Fruit fly (Drosophila melanogaster) whole organism, adult: ENCODE results near the gene nSyb.

ENCODE experiments used
- CG11617 ChIP-seq: fragments of 200-800 bp; sonication (Bioruptor generic); optimal IDR thresholded peaks from 2 replicates; lab custom pipeline; 2017; ENCODE audit warnings: mild to moderate bottlenecking, missing biosample characterization, missing genetic modification reagents, missing genetic modification characterization
- CG12768 ChIP-seq: fragments of 200-800 bp; sonication (Bioruptor generic); optimal IDR thresholded peaks from 2 replicates; lab custom pipeline; 2017; ENCODE audit warnings: missing biosample characterization, missing genetic modification characterization, mild to moderate bottlenecking, moderate library complexity, missing genetic modification reagents
- CG14711 ChIP-seq: fragments of 200-800 bp; sonication (Bioruptor generic); optimal IDR thresholded peaks from 2 replicates; lab custom pipeline; 2018; ENCODE audit warnings: missing biosample characterization, mild to moderate bottlenecking, missing genetic modification characterization, moderate library complexity
- CG1620 ChIP-seq: fragments of 200-800 bp; sonication (Bioruptor generic); optimal IDR thresholded peaks from 2 replicates; lab custom pipeline; 2016; ENCODE audit warnings: missing biosample characterization, missing genetic modification characterization
- CG33017 ChIP-seq: fragments of 200-800 bp; sonication (Bioruptor generic); optimal IDR thresholded peaks from 2 replicates; lab custom pipeline; 2018; ENCODE audit warnings: missing biosample characterization, mild to moderate bottlenecking, missing genetic modification characterization, moderate library complexity
- CG5204 ChIP-seq: fragments of 200-800 bp; sonication (Bioruptor generic); optimal IDR thresholded peaks from 2 replicates; lab custom pipeline; 2016; ENCODE audit warnings: missing biosample characterization, missing genetic modification characterization
- CG7045 ChIP-seq: fragments of 200-800 bp; sonication (Bioruptor generic); optimal IDR thresholded peaks from 2 replicates; lab custom pipeline; 2017; ENCODE audit warnings: missing biosample characterization, mild to moderate bottlenecking, missing genetic modification characterization
- CG7101 ChIP-seq: fragments of 200-800 bp; sonication (Bioruptor generic); optimal IDR thresholded peaks from 2 replicates; lab custom pipeline; 2018; ENCODE audit warnings: missing biosample characterization, mild to moderate bottlenecking, missing genetic modification characterization, moderate library complexity
- Clk ChIP-seq: fragments of 200-800 bp; sonication (Bioruptor generic); optimal IDR thresholded peaks from 2 replicates; lab custom pipeline; 2017; ENCODE audit warnings: missing biosample characterization, missing genetic modification characterization
- Crg-1 ChIP-seq: fragments of 200-800 bp; sonication (Bioruptor generic); optimal IDR thresholded peaks from 2 replicates; lab custom pipeline; 2016; ENCODE audit warnings: missing biosample characterization, missing genetic modification characterization
- Hr96 ChIP-seq: fragments of 200-800 bp; sonication (Bioruptor generic); optimal IDR thresholded peaks from 2 replicates; lab custom pipeline; 2016; ENCODE audit warnings: missing biosample characterization, missing genetic modification characterization
- Mnt ChIP-seq: fragments of 200-800 bp; sonication (Bioruptor generic); optimal IDR thresholded peaks from 2 replicates; lab custom pipeline; 2016; ENCODE audit warnings: missing biosample characterization, mild to moderate bottlenecking, missing genetic modification characterization
- bab1 ChIP-seq: fragments of 200-800 bp; sonication (Bioruptor generic); optimal IDR thresholded peaks from 3 replicates; lab custom pipeline; 2019; ENCODE audit warnings: missing biosample characterization, mild to moderate bottlenecking, missing genetic modification characterization, moderate library complexity
- cic ChIP-seq: fragments of 200-800 bp; sonication (Bioruptor generic); optimal IDR thresholded peaks from 2 replicates; lab custom pipeline; 2017; ENCODE audit warnings: missing biosample characterization, mild to moderate bottlenecking, missing genetic modification characterization, moderate library complexity
- cnc ChIP-seq, 2 experiments: fragments of >200 bp; optimal IDR thresholded peaks; 2 replicates each; lab custom pipeline; 2017
- kay ChIP-seq: fragments of 200-800 bp; sonication (Bioruptor generic); peaks from one replicate; lab custom pipeline; 2016; ENCODE audit warnings: missing biosample characterization, missing genetic modification characterization, borderline replicate concordance
- ovo ChIP-seq: fragments of 200-800 bp; sonication (Bioruptor generic); optimal IDR thresholded peaks from 2 replicates; lab custom pipeline; 2016; ENCODE audit warnings: missing biosample characterization, missing genetic modification characterization
- pad ChIP-seq: fragments of 200-800 bp; sonication (Bioruptor generic); optimal IDR thresholded peaks from 3 replicates; lab custom pipeline; 2017; ENCODE audit warnings: missing biosample characterization, missing genetic modification characterization, mild to moderate bottlenecking, moderate library complexity, missing genetic modification reagents
- tj ChIP-seq: fragments of 200-800 bp; sonication (Bioruptor generic); optimal IDR thresholded peaks from 3 replicates; lab custom pipeline; 2017; ENCODE audit warnings: missing biosample characterization, mild to moderate bottlenecking, missing genetic modification characterization, moderate library complexity
- toe ChIP-seq: fragments of 200-800 bp; sonication (Bioruptor generic); optimal IDR thresholded peaks from 2 replicates; lab custom pipeline; 2016; ENCODE audit warnings: missing biosample characterization, missing genetic modification characterization

nSyb gene

dm6 chr3L:1648690-1649355, 11.3 kb upstream of the nSyb start, which contains the start of gene CG13920:
Gene CG13920 (plus strand): TSS chr3L:1648944.
- no peak for TF ChIP-seq CG12768
- no peak for TF ChIP-seq CG14711
- no peak for TF ChIP-seq kay (GFP tag; lab: Kevin White, UChicago)

dm6 chr3L:1647276-1647919, 9.8 kb upstream of the nSyb start, which contains the start of the genes CG17249 and Bro:
Gene CG17249 (minus strand): TSS chr3L:1647464.
Gene Bro (plus strand): TSS chr3L:1647869.
- peak; percentile 69 for TF ChIP-seq Crg-1 (GFP tag; lab: Kevin White, UChicago)
- TF ChIP-seq CG14711 = peak; percentile 99
- peak; percentile 3 for TF ChIP-seq Clk
- peak; percentile 28 for TF ChIP-seq Mnt (GFP tag; lab: Kevin White, UChicago)
- peak; percentile 57 for TF ChIP-seq CG7101 (tag; lab: Kevin White, UChicago)
- TF ChIP-seq kay (GFP tag; lab: Kevin White, UChicago) = no peak
- peak; percentile 32 for TF ChIP-seq bab1
- peak; percentile 34 for TF ChIP-seq ovo (GFP tag; lab: Kevin White, UChicago)
- TF ChIP-seq CG12768 = no peak
- no peak for TF ChIP-seq cnc (optimal IDR thresholded peaks at IDR 0.05; lab: Kevin White, UChicago)
- no peak for TF ChIP-seq CG33017 (tag; lab: Kevin White, UChicago)
- peak; percentile 76 for TF ChIP-seq CG1620
- peak; percentile 19 for TF ChIP-seq cic (GFP tag; lab: Kevin White, UChicago)
- peak; percentile 38 for TF ChIP-seq pad
- TF ChIP-seq toe = peak; percentile 26

- peak; percentile 74 for TF ChIP-seq cic (GFP tag; lab: Kevin White, UChicago)
- TF ChIP-seq CG14711 = peak; percentile 96
- TF ChIP-seq Clk = peak; percentile 91
- peak; percentile 91 for TF ChIP-seq Mnt (GFP tag; lab: Kevin White, UChicago)
- TF ChIP-seq pad = peak; percentile 86
- TF ChIP-seq Hr96 (GFP tag; lab: Kevin White, UChicago) = peak; percentile 93
- peak; percentile 96 for TF ChIP-seq CG12768
- TF ChIP-seq CG11617 (GFP tag; lab: Kevin White, UChicago) = peak; percentile 94
- TF ChIP-seq bab1 = peak; percentile 98
- TF ChIP-seq ovo (GFP tag; lab: Kevin White, UChicago) = peak; percentile 84
- TF ChIP-seq cnc (optimal IDR thresholded peaks at IDR 0.05; lab: Kevin White, UChicago) = no peak
- peak; percentile 95 for TF ChIP-seq CG5204 (GFP tag; lab: Kevin White, UChicago)
- TF ChIP-seq tj = peak; percentile 76
- TF ChIP-seq CG33017 (tag; lab: Kevin White, UChicago) = peak; percentile 97
- peak; percentile 97 for TF ChIP-seq toe
- TF ChIP-seq CG7101 (tag; lab: Kevin White, UChicago) = peak; percentile 97
- TF ChIP-seq CG7045 (GFP tag; lab: Kevin White, UChicago) = peak; percentile 96
- no peak for TF ChIP-seq kay (GFP tag; lab: Kevin White, UChicago)
- TF ChIP-seq Crg-1 (GFP tag; lab: Kevin White, UChicago) = peak; percentile 97
- TF ChIP-seq CG1620 = peak; percentile 95
These were observed 7.5 kb upstream of the nSyb start, which contains the start of the genes alphaCOP and CG13919 for dm6 chr3L:1644920-1645567. Gene alphaCOP (minus strand): TSS chr3L:1645199. Gene CG13919 (plus strand): TSS chr3L:1645467.

dm6 chr3L:1639185-1639812, 1.7 kb upstream of the nSyb start, which contains the start of the genes Mettl2 and Bgb:
Gene Mettl2 (minus strand): TSS chr3L:1639235.
Gene Bgb (plus strand): TSS chr3L:1639711.
- TF ChIP-seq tj (peak; percentile 50), bab1 (peak; percentile 56), cnc (optimal IDR thresholded peaks at IDR 0.05; lab: Kevin White, UChicago) (no peak), ovo (GFP tag; lab: Kevin White, UChicago) (peak; percentile 58), cic (GFP tag; lab: Kevin White, UChicago) (no peak), CG14711 (peak; percentile 73), Mnt (GFP tag; lab: Kevin White, UChicago) (peak; percentile 59), CG1620 (peak; percentile 83), Clk (peak; percentile 68), CG33017 (tag; lab: Kevin White, UChicago) (peak; percentile 65), pad (peak; percentile 68), Hr96 (GFP tag; lab: Kevin White, UChicago) (peak; percentile 84), Crg-1 (GFP tag; lab: Kevin White, UChicago) (peak; percentile 65), CG12768 (peak; percentile 69), CG11617 (GFP tag; lab: Kevin White, UChicago) (peak; percentile 65), CG5204 (GFP tag; lab: Kevin White, UChicago) (no peak), CG7101 (tag; lab: Kevin White, UChicago) (peak; percentile 78), kay (GFP tag; lab: Kevin White, UChicago) (no peak), CG7045 (GFP tag; lab: Kevin White, UChicago) (peak; percentile 75), toe (peak; percentile 90)

dm6 chr3L:1636886-1637285, 666 bp downstream of the nSyb start:
- no peak for TF ChIP-seq CG7101 (tag; lab: Kevin White, UChicago)
- TF ChIP-seq ovo (GFP tag; lab: Kevin White, UChicago) = no peak
- TF ChIP-seq CG11617 (GFP tag; lab: Kevin White, UChicago) = no peak
- no peak for TF ChIP-seq pad
- no peak for TF ChIP-seq Mnt (GFP tag; lab: Kevin White, UChicago)
- no peak for TF ChIP-seq CG33017 (tag; lab: Kevin White, UChicago)
- no peak for TF ChIP-seq Clk
- TF ChIP-seq CG12768 = no peak
- TF ChIP-seq bab1 = no peak
- no peak for TF ChIP-seq Crg-1 (GFP tag; lab: Kevin White, UChicago)
- no peak for TF ChIP-seq CG14711
- no peak for TF ChIP-seq tj
- no peak for TF ChIP-seq toe
- no peak for TF ChIP-seq CG1620
